Worm (Caenorhabditis elegans): Measurements from ENCODE around the gene F35F10.14.

DNA sequence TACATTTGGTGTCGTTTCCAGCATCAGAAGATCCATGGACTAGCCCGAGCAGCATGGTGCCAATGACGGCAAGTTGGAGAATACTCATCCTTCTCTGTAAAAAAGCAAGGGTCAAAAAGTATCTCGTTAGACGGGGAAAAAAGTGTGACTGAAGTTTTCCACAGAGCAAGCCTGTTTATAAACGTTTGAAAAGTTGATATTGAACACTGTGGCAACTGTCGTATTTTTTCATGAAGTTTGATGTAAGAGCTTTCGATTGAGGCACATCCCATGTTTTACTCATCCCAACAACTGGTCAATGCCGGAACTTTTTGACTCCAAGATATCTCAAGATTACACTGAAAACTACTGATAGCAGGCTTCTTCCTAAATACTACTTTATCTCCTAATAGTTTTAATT is 930 bp downstream of the F35F10.14 start, which contains the start of gene F35F10.13:
- TF ChIP-seq Y75B8A.6 (GFP tag; IDR thresholded peaks at IDR 0.05), result no peak
- no peak for TF ChIP-seq skn-1 (tag; optimal IDR thresholded peaks at IDR 0.05)
- TF ChIP-seq ztf-11 (tag; optimal IDR thresholded peaks at IDR 0.05), result no peak
- TF ChIP-seq jun-1 (tag; optimal IDR thresholded peaks at IDR 0.05), result no peak
